Fruit fly (Drosophila melanogaster) whole organism: ENCODE results near the gene bip1.

Experiments
- CG8478 ChIP-seq: fragments of >200 bp; optimal IDR thresholded peaks from 2 replicates; lab custom pipeline; 2018; ENCODE audit warnings: inconsistent platforms
- EcR ChIP-seq, 2 experiments: fragments of >200 bp; optimal IDR thresholded peaks; 2 replicates each; lab custom pipeline; 2017; ENCODE audit warnings: missing biosample characterization in 2 of 2, missing genetic modification characterization in 2 of 2, missing genetic modification reagents in 2 of 2

DNA sequence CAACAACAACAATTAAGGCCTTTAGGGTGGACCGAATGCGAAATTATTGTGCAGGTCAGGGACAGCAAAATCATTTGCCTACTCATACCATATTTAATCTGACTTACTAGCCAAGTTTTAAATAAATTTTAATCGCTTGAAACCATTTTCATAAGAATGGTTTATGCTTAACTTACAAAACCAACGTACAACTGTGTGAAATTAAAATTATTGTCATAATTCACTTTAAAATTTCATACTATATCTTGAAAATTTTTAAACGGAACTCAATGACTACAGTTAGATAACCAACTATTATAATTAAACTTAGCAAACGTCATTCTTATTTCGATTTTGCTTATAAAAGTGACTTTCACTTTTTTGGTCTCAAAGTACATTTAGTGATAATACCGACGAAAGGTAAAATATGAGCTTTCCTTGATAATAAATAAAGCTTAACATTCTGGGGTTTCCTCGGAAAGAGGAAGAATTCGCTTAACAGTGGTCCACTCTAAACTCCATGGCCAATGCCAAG is 1.7 kb downstream of the bip1 start:
- TF ChIP-seq CG8478 (no peak), EcR (GFP tag; optimal IDR thresholded peaks at IDR 0.05; lab: Kevin White, UChicago) (no peak)
